Fruit fly (Drosophila melanogaster) whole organism, embryonic: ENCODE results near the gene CG4957.

Source experiments
- CG1024 ChIP-seq: fragments of 200-800 bp; sonication (Bioruptor generic); IDR thresholded peaks from 2 replicates; pipeline ENCODE4 v1.3.6; 2022; ENCODE audit warnings: missing biosample characterization, missing genetic modification characterization
- CG10267 ChIP-seq: fragments of 200-800 bp; sonication (Bioruptor generic); optimal IDR thresholded peaks from 2 replicates; lab custom pipeline; 2018; ENCODE audit warnings: missing biosample characterization, mild to moderate bottlenecking, missing genetic modification characterization, moderate library complexity
- CG11504 ChIP-seq: fragments of 200-800 bp; sonication (Bioruptor generic); optimal IDR thresholded peaks from 3 replicates; lab custom pipeline; 2019; ENCODE audit warnings: missing biosample characterization, mild to moderate bottlenecking, missing genetic modification characterization, moderate library complexity
- CG12942 ChIP-seq: fragments of 200-800 bp; sonication (Bioruptor generic); optimal IDR thresholded peaks from 3 replicates; lab custom pipeline; 2016; ENCODE audit warnings: missing biosample characterization, missing genetic modification characterization
- CG15011 ChIP-seq: fragments of 200-800 bp; sonication (Bioruptor generic); optimal IDR thresholded peaks from 3 replicates; lab custom pipeline; 2018; ENCODE audit warnings: missing biosample characterization, mild to moderate bottlenecking, missing genetic modification characterization
- CG16779 ChIP-seq: fragments of 200-800 bp; sonication (Bioruptor generic); IDR thresholded peaks from 2 replicates; pipeline ENCODE4 v1.3.6; 2022; ENCODE audit warnings: missing biosample characterization, missing genetic modification characterization
- CG17359 ChIP-seq: fragments of 200-800 bp; sonication (Bioruptor generic); optimal IDR thresholded peaks from 3 replicates; lab custom pipeline; 2018; ENCODE audit warnings: missing biosample characterization, mild to moderate bottlenecking, missing genetic modification characterization, moderate library complexity
- CG17361 ChIP-seq: fragments of 200-800 bp; sonication (Bioruptor generic); IDR thresholded peaks from 3 replicates; pipeline ENCODE4 v1.3.6; 2022; ENCODE audit warnings: missing biosample characterization, missing genetic modification characterization
- CG17385 ChIP-seq: fragments of 200-800 bp; sonication (Bioruptor generic); optimal IDR thresholded peaks from 3 replicates; lab custom pipeline; 2018; ENCODE audit warnings: missing biosample characterization, mild to moderate bottlenecking, missing genetic modification characterization
- CG17568 ChIP-seq: fragments of 200-800 bp; sonication (Bioruptor generic); optimal IDR thresholded peaks from 2 replicates; lab custom pipeline; 2018; ENCODE audit warnings: missing biosample characterization, mild to moderate bottlenecking, missing genetic modification characterization, moderate library complexity
- CG1832 ChIP-seq: fragments of 200-800 bp; sonication (Bioruptor generic); optimal IDR thresholded peaks from 2 replicates; lab custom pipeline; 2017; ENCODE audit warnings: missing biosample characterization, mild to moderate bottlenecking, missing genetic modification characterization, inconsistent platforms
- CG18619 ChIP-seq: fragments of 200-800 bp; sonication (Bioruptor generic); optimal IDR thresholded peaks from 3 replicates; lab custom pipeline; 2017; ENCODE audit warnings: missing biosample characterization, mild to moderate bottlenecking, missing genetic modification characterization
- CG2129 ChIP-seq: fragments of 200-800 bp; sonication (Bioruptor generic); IDR thresholded peaks from 2 replicates; pipeline ENCODE4 v1.3.6; 2022; ENCODE audit warnings: missing biosample characterization, missing genetic modification characterization; ENCODE audit not compliant: partially characterized antibody
- CG30403 ChIP-seq: fragments of 200-800 bp; sonication (Bioruptor generic); optimal IDR thresholded peaks from 3 replicates; lab custom pipeline; 2016; ENCODE audit warnings: missing biosample characterization, missing genetic modification characterization
- CG3065 ChIP-seq: fragments of 200-800 bp; sonication (Bioruptor generic); optimal IDR thresholded peaks from 2 replicates; lab custom pipeline; 2016; ENCODE audit warnings: missing biosample characterization, missing genetic modification characterization
- CG4282 ChIP-seq: fragments of 200-800 bp; sonication (Bioruptor generic); optimal IDR thresholded peaks from 2 replicates; lab custom pipeline; 2016; ENCODE audit warnings: missing biosample characterization, missing genetic modification characterization
- CG4360 ChIP-seq: fragments of 200-800 bp; sonication (Bioruptor generic); IDR thresholded peaks from 2 replicates; pipeline ENCODE4 v1.3.6; 2022; ENCODE audit warnings: missing biosample characterization, missing genetic modification characterization
- CG4707 ChIP-seq: fragments of 200-800 bp; sonication (Bioruptor generic); optimal IDR thresholded peaks from 2 replicates; lab custom pipeline; 2018; ENCODE audit warnings: missing biosample characterization, mild to moderate bottlenecking, missing genetic modification characterization, moderate library complexity
- CG6175 ChIP-seq: fragments of 200-800 bp; sonication (Bioruptor generic); IDR thresholded peaks from 3 replicates; pipeline ENCODE4 v1.3.6; 2022; ENCODE audit warnings: missing biosample characterization, missing genetic modification characterization
- CG7271 ChIP-seq: fragments of 200-800 bp; sonication (Bioruptor generic); optimal IDR thresholded peaks from 2 replicates; lab custom pipeline; 2018; ENCODE audit warnings: missing biosample characterization, mild to moderate bottlenecking, missing genetic modification characterization, moderate library complexity
- CG8765 ChIP-seq: fragments of 200-800 bp; sonication (Bioruptor generic); IDR thresholded peaks from 2 replicates; pipeline ENCODE4 v1.3.6; 2022; ENCODE audit warnings: missing biosample characterization, missing genetic modification characterization
- CG9215 ChIP-seq: fragments of 200-800 bp; sonication (Bioruptor generic); IDR thresholded peaks from 2 replicates; pipeline ENCODE4 v1.3.6; 2022; ENCODE audit warnings: missing biosample characterization, missing genetic modification characterization
- CHES-1-like ChIP-seq: fragments of 200-800 bp; sonication (Bioruptor generic); optimal IDR thresholded peaks from 2 replicates; lab custom pipeline; 2016; ENCODE audit warnings: missing biosample characterization, missing genetic modification characterization
- Chrac-16 ChIP-seq: fragments of 200-800 bp; sonication (Bioruptor generic); optimal IDR thresholded peaks from 3 replicates; lab custom pipeline; 2016; ENCODE audit warnings: missing biosample characterization, missing genetic modification characterization
- Eip74EF ChIP-seq, 2 experiments: fragments of 200-800 bp in 1 of 2; fragments of >200 bp in 1 of 2; sonication (Bioruptor generic) in 1 of 2; optimal IDR thresholded peaks; 2 replicates each; lab custom pipeline; 2017 to 2019; ENCODE audit warnings: missing biosample characterization in 2 of 2, missing genetic modification characterization in 2 of 2, mild to moderate bottlenecking in 1 of 2, moderate library complexity in 1 of 2
- NFAT ChIP-seq: fragments of 200-800 bp; sonication (Bioruptor generic); IDR thresholded peaks from 2 replicates; pipeline ENCODE4 v1.3.6; 2022; ENCODE audit warnings: missing biosample characterization, missing genetic modification characterization
- ap ChIP-seq: fragments of 200-800 bp; sonication (Bioruptor generic); IDR thresholded peaks from 2 replicates; pipeline ENCODE4 v1.3.6; 2022; ENCODE audit warnings: missing biosample characterization, missing genetic modification characterization
- bowl ChIP-seq: fragments of 200-800 bp; sonication (Bioruptor generic); IDR thresholded peaks from 2 replicates; pipeline ENCODE4 v1.3.6; 2022; ENCODE audit warnings: missing biosample characterization, missing genetic modification characterization
- bsh ChIP-seq, 2 experiments: fragments of 200-800 bp; sonication (Bioruptor generic); optimal IDR thresholded peaks; 2 replicates each; lab custom pipeline; 2017 to 2018; ENCODE audit warnings: mild to moderate bottlenecking in 2 of 2, missing biosample characterization in 2 of 2, missing genetic modification characterization in 2 of 2, moderate library complexity in 1 of 2
- croc ChIP-seq: fragments of 200-800 bp; sonication (Bioruptor generic); conservative IDR thresholded peaks from 3 replicates; pipeline ENCODE4 v1.3.6; 2022; ENCODE audit warnings: missing biosample characterization, missing genetic modification characterization
- crol ChIP-seq: fragments of 200-800 bp; sonication (Bioruptor generic); IDR thresholded peaks from 2 replicates; pipeline ENCODE4 v1.3.6; 2022; ENCODE audit warnings: missing biosample characterization, missing genetic modification characterization
- danr ChIP-seq: fragments of 200-800 bp; sonication (Bioruptor generic); IDR thresholded peaks from 2 replicates; pipeline ENCODE4 v1.3.6; 2022; ENCODE audit warnings: missing biosample characterization, missing genetic modification characterization
- dm ChIP-seq: fragments of 200-800 bp; sonication (Bioruptor generic); optimal IDR thresholded peaks from 3 replicates; lab custom pipeline; 2016; ENCODE audit warnings: missing biosample characterization, missing genetic modification characterization
- dysf ChIP-seq: fragments of 200-800 bp; sonication (Bioruptor generic); IDR thresholded peaks from 3 replicates; pipeline ENCODE4 v1.3.6; 2022; ENCODE audit warnings: missing biosample characterization, missing genetic modification characterization
- en ChIP-seq: fragments of 200-800 bp; sonication (Bioruptor generic); optimal IDR thresholded peaks from 2 replicates; lab custom pipeline; 2016; ENCODE audit warnings: missing biosample characterization, missing genetic modification characterization
- fd3F ChIP-seq: fragments of 200-800 bp; sonication (Bioruptor generic); optimal IDR thresholded peaks from 2 replicates; lab custom pipeline; 2018; ENCODE audit warnings: missing biosample characterization, mild to moderate bottlenecking, missing genetic modification characterization, moderate library complexity
- gsb ChIP-seq: fragments of 200-800 bp; sonication (Bioruptor generic); IDR thresholded peaks from 2 replicates; pipeline ENCODE4 v1.3.6; 2022; ENCODE audit warnings: missing biosample characterization, missing genetic modification characterization
- hkb ChIP-seq, 2 experiments: fragments of 200-800 bp in 1 of 2; fragments of >200 bp in 1 of 2; sonication (Bioruptor generic) in 1 of 2; IDR thresholded peaks in 1 of 2; optimal IDR thresholded peaks in 1 of 2; 2 replicates each; pipeline versions ENCODE4 v1.3.6 to Lab custom; 2017 to 2022; ENCODE audit warnings: missing biosample characterization in 1 of 2, missing genetic modification characterization in 1 of 2
- org-1 ChIP-seq: fragments of 200-800 bp; sonication (Bioruptor generic); optimal IDR thresholded peaks from 2 replicates; lab custom pipeline; 2017; ENCODE audit warnings: missing biosample characterization, missing genetic modification characterization
- pnt ChIP-seq: fragments of 200-800 bp; sonication (Bioruptor generic); optimal IDR thresholded peaks from 3 replicates; lab custom pipeline; 2016; ENCODE audit warnings: missing biosample characterization, missing genetic modification characterization
- repo ChIP-seq: fragments of 200-800 bp; sonication (Bioruptor generic); optimal IDR thresholded peaks from 2 replicates; lab custom pipeline; 2016; ENCODE audit warnings: missing biosample characterization, missing genetic modification characterization
- sens ChIP-seq: fragments of 200-800 bp; sonication (Bioruptor generic); peaks from one replicate; lab custom pipeline; 2016; ENCODE audit warnings: missing biosample characterization, missing genetic modification characterization
- sim ChIP-seq: fragments of 200-800 bp; sonication (Bioruptor generic); IDR thresholded peaks from 2 replicates; pipeline ENCODE4 v1.3.6; 2022; ENCODE audit warnings: missing biosample characterization, missing genetic modification characterization
- sqz ChIP-seq: fragments of 200-800 bp; sonication (Bioruptor generic); optimal IDR thresholded peaks from 3 replicates; lab custom pipeline; 2018; ENCODE audit warnings: missing biosample characterization, mild to moderate bottlenecking, missing genetic modification characterization
- stwl ChIP-seq: fragments of 200-800 bp; sonication (Bioruptor generic); optimal IDR thresholded peaks from 3 replicates; lab custom pipeline; 2018; ENCODE audit warnings: missing biosample characterization, mild to moderate bottlenecking, missing genetic modification characterization, moderate library complexity
- tin ChIP-seq: fragments of 200-800 bp; sonication (Bioruptor generic); optimal IDR thresholded peaks from 3 replicates; lab custom pipeline; 2016; ENCODE audit warnings: missing biosample characterization, missing genetic modification characterization
- tio ChIP-seq: fragments of 200-800 bp; sonication (Bioruptor generic); optimal IDR thresholded peaks from 2 replicates; lab custom pipeline; 2017; ENCODE audit warnings: missing biosample characterization, missing genetic modification characterization, inconsistent platforms
- toy ChIP-seq: fragments of 200-800 bp; sonication (Bioruptor generic); IDR thresholded peaks from 2 replicates; pipeline ENCODE4 v1.3.6; 2022; ENCODE audit warnings: missing biosample characterization, missing genetic modification characterization
- tx ChIP-seq: fragments of 200-800 bp; sonication (Bioruptor generic); optimal IDR thresholded peaks from 2 replicates; lab custom pipeline; 2016; ENCODE audit warnings: missing biosample characterization, missing genetic modification characterization
- z ChIP-seq: fragments of 200-800 bp; sonication (Bioruptor generic); IDR thresholded peaks from 3 replicates; pipeline ENCODE4 v1.3.6; 2022; ENCODE audit warnings: missing biosample characterization, missing genetic modification characterization
- zen2 ChIP-seq: fragments of 200-800 bp; sonication (Bioruptor generic); IDR thresholded peaks from 3 replicates; pipeline ENCODE4 v1.3.6; 2022; ENCODE audit warnings: missing biosample characterization, missing genetic modification characterization; ENCODE audit not compliant: partially characterized antibody

Gene CG4957

DNA sequence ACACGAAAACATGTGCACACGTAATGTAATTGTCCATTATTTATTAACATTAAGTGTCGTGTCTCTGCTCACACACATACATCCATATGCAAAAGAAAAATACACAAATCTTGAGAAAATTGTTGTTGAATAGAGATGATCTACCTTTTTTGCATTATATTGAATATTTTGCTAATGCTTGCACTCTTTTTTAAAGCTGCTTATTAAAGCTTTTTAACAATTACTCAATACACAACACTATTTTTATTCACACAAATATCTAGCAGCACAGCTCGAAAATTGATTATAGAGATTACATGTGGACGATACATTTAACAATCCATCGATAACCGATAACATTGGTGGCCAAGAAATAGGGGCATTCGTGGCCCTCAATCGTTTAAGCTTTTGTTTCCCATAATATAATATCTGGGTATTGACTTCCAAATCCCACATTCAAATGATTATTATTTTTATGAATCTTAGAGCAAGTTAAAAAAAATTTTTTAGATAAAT, 23.4 kb downstream of the CG4957 start, which contains the start of gene Ufd4 (continued):
- TF ChIP-seq CG17568 (GFP tag; lab: Kevin White, UChicago) (no peak), CG4707 (no peak), sens (GFP tag; lab: Kevin White, UChicago) (peak; percentile 93), CG4360 (GFP tag; lab: Robert Waterston, UW) (peak; percentile 52; the same call in 1 of the 2 replicates), pnt (GFP tag; lab: Kevin White, UChicago) (peak; percentile 8), Chrac-16 (peak; percentile 55), CG17361 (no peak), stwl (tag; lab: Kevin White, UChicago) (peak; percentile 75), CG11504 (tag; lab: Kevin White, UChicago) (no peak), bowl (GFP tag; lab: Robert Waterston, UW) (no peak), hkb (optimal IDR thresholded peaks at IDR 0.05; lab: Kevin White, UChicago) (no peak), hkb (GFP tag; IDR thresholded peaks at IDR 0.05; lab: Robert Waterston, UW) (peak; percentile 84), Eip74EF (GFP tag; optimal IDR thresholded peaks at IDR 0.05; lab: Kevin White, UChicago) (no peak), zen2 (GFP tag; lab: Robert Waterston, UW) (no peak; the same call in 2 of the 3 replicates), tin (GFP tag; lab: Kevin White, UChicago) (peak; percentile 68), CHES-1-like (GFP tag; lab: Kevin White, UChicago) (peak; percentile 42), CG17385 (no peak), CG7271 (tag; lab: Kevin White, UChicago) (peak; percentile 45), gsb (GFP tag; lab: Robert Waterston, UW) (no peak), ap (GFP tag; lab: Robert Waterston, UW) (no peak), tio (GFP tag; lab: Kevin White, UChicago) (no peak), CG12942 (GFP tag; lab: Kevin White, UChicago) (peak; percentile 7), repo (peak; percentile 25), croc (GFP tag; lab: Robert Waterston, UW) (no peak), dysf (GFP tag; lab: Robert Waterston, UW) (no peak; the same call in 2 of the 3 replicates), CG2129 (no peak), tx (GFP tag; lab: Kevin White, UChicago) (peak; percentile 58), toy (GFP tag; lab: Robert Waterston, UW) (no peak), danr (GFP tag; lab: Robert Waterston, UW) (no peak), crol (GFP tag; lab: Robert Waterston, UW) (no peak), bsh (GFP tag; optimal IDR thresholded peaks at IDR 0.05; lab: Kevin White, UChicago) (no peak), CG10267 (tag; lab: Kevin White, UChicago) (peak; percentile 74), CG1024 (peak; percentile 80; the same call in 1 of the 2 replicates), CG1832 (GFP tag; lab: Kevin White, UChicago) (no peak), CG30403 (peak; percentile 67), CG17359 (tag; lab: Kevin White, UChicago) (peak; percentile 73), org-1 (peak; percentile 1), CG4282 (GFP tag; lab: Kevin White, UChicago) (no peak), CG16779 (GFP tag; lab: Robert Waterston, UW) (no peak), CG8765 (no peak), z (GFP tag; lab: Robert Waterston, UW) (no peak), dm (peak; percentile 8), CG9215 (GFP tag; lab: Robert Waterston, UW) (no peak), CG18619 (GFP tag; lab: Kevin White, UChicago) (peak; percentile 19), sim (GFP tag; lab: Robert Waterston, UW) (peak; percentile 54; the same call in 1 of the 2 replicates), CG6175 (GFP tag; lab: Robert Waterston, UW) (no peak), CG3065 (GFP tag; lab: Kevin White, UChicago) (no peak), fd3F (GFP tag; lab: Kevin White, UChicago) (peak; percentile 60), en (GFP tag; lab: Kevin White, UChicago) (no peak), sqz (GFP tag; lab: Kevin White, UChicago) (no peak), CG15011 (no peak), NFAT (no peak)
